Fruit fly (Drosophila melanogaster): Measurements from ENCODE around the gene Got2.

dm6 chr2L:1967301-1967700, 20.3 kb downstream of the Got2 start:
- no peak for TF ChIP-seq CG8478 (optimal IDR thresholded peaks at IDR 0.05)
- TF ChIP-seq psq (optimal IDR thresholded peaks at IDR 0.05) = no peak
- no peak for TF ChIP-seq pan (optimal IDR thresholded peaks at IDR 0.05)
- TF ChIP-seq usp (GFP tag; optimal IDR thresholded peaks at IDR 0.05) = no peak
